Fruit fly (Drosophila melanogaster) whole organism, embryonic: Measurements from ENCODE around the gene Hf.

ENCODE experiments used
- BtbVII ChIP-seq: fragments of 200-800 bp; sonication (Bioruptor generic); optimal IDR thresholded peaks from 3 replicates; lab custom pipeline; 2017; ENCODE audit warnings: missing biosample characterization, mild to moderate bottlenecking, missing genetic modification characterization
- C15 ChIP-seq: fragments of 200-800 bp; sonication (Bioruptor generic); IDR thresholded peaks from 3 replicates; pipeline ENCODE4 v1.3.6; 2022; ENCODE audit warnings: missing biosample characterization, missing genetic modification characterization
- CG10431 ChIP-seq: fragments of 200-800 bp; sonication (Bioruptor generic); optimal IDR thresholded peaks from 3 replicates; lab custom pipeline; 2018; ENCODE audit warnings: missing biosample characterization, mild to moderate bottlenecking, missing genetic modification characterization
- CG12659 ChIP-seq: fragments of 200-800 bp; sonication (Bioruptor generic); optimal IDR thresholded peaks from 3 replicates; lab custom pipeline; 2017; ENCODE audit warnings: mild to moderate bottlenecking, missing biosample characterization, missing genetic modification reagents, missing genetic modification characterization
- CG15011 ChIP-seq: fragments of 200-800 bp; sonication (Bioruptor generic); optimal IDR thresholded peaks from 3 replicates; lab custom pipeline; 2018; ENCODE audit warnings: missing biosample characterization, mild to moderate bottlenecking, missing genetic modification characterization
- CG17328 ChIP-seq: fragments of 200-800 bp; sonication (Bioruptor generic); IDR thresholded peaks from 2 replicates; pipeline ENCODE4 v1.3.6; 2022; ENCODE audit warnings: missing biosample characterization, missing genetic modification characterization
- CG1792 ChIP-seq: fragments of 200-800 bp; sonication (Bioruptor generic); optimal IDR thresholded peaks from 2 replicates; lab custom pipeline; 2016; ENCODE audit warnings: missing biosample characterization, missing genetic modification characterization
- CG18619 ChIP-seq: fragments of 200-800 bp; sonication (Bioruptor generic); optimal IDR thresholded peaks from 3 replicates; lab custom pipeline; 2017; ENCODE audit warnings: missing biosample characterization, mild to moderate bottlenecking, missing genetic modification characterization
- CG2120 ChIP-seq: fragments of 200-800 bp; sonication (Bioruptor generic); optimal IDR thresholded peaks from 3 replicates; lab custom pipeline; 2016; ENCODE audit warnings: missing biosample characterization, missing genetic modification characterization
- CG2129 ChIP-seq: fragments of 200-800 bp; sonication (Bioruptor generic); IDR thresholded peaks from 2 replicates; pipeline ENCODE4 v1.3.6; 2022; ENCODE audit warnings: missing biosample characterization, missing genetic modification characterization; ENCODE audit not compliant: partially characterized antibody
- CG32767 ChIP-seq: fragments of 200-800 bp; sonication (Bioruptor generic); IDR thresholded peaks from 2 replicates; pipeline ENCODE4 v1.3.6; 2022; ENCODE audit warnings: missing biosample characterization, missing genetic modification characterization
- CG33213 ChIP-seq: fragments of 200-800 bp; sonication (Bioruptor generic); optimal IDR thresholded peaks from 3 replicates; lab custom pipeline; 2016; ENCODE audit warnings: missing biosample characterization, missing genetic modification characterization
- CG34376 ChIP-seq: fragments of 200-800 bp; sonication (Bioruptor generic); optimal IDR thresholded peaks from 2 replicates; lab custom pipeline; 2018; ENCODE audit warnings: missing biosample characterization, mild to moderate bottlenecking, missing genetic modification characterization
- CG3995 ChIP-seq: fragments of 200-800 bp; sonication (Bioruptor generic); optimal IDR thresholded peaks from 3 replicates; lab custom pipeline; 2016; ENCODE audit warnings: missing biosample characterization, missing genetic modification characterization
- CG4282 ChIP-seq: fragments of 200-800 bp; sonication (Bioruptor generic); optimal IDR thresholded peaks from 2 replicates; lab custom pipeline; 2016; ENCODE audit warnings: missing biosample characterization, missing genetic modification characterization
- CG5180 ChIP-seq: fragments of 200-800 bp; sonication (Bioruptor generic); optimal IDR thresholded peaks from 3 replicates; lab custom pipeline; 2017; ENCODE audit warnings: missing biosample characterization, missing genetic modification characterization, mild to moderate bottlenecking, moderate library complexity, missing genetic modification reagents
- CG5953 ChIP-seq: fragments of 200-800 bp; sonication (Bioruptor generic); IDR thresholded peaks from 2 replicates; pipeline ENCODE4 v1.3.6; 2022; ENCODE audit warnings: missing biosample characterization, missing genetic modification characterization
- CG6175 ChIP-seq: fragments of 200-800 bp; sonication (Bioruptor generic); IDR thresholded peaks from 3 replicates; pipeline ENCODE4 v1.3.6; 2022; ENCODE audit warnings: missing biosample characterization, missing genetic modification characterization
- CG6272 ChIP-seq: fragments of 200-800 bp; sonication (Bioruptor generic); IDR thresholded peaks from 2 replicates; pipeline ENCODE4 v1.3.6; 2022; ENCODE audit warnings: missing biosample characterization, missing genetic modification characterization
- CG6791 ChIP-seq: fragments of 200-800 bp; sonication (Bioruptor generic); IDR thresholded peaks from 3 replicates; pipeline ENCODE4 v1.3.6; 2022; ENCODE audit warnings: missing biosample characterization, missing genetic modification characterization; ENCODE audit not compliant: partially characterized antibody
- CG7357 ChIP-seq: fragments of 200-800 bp; sonication (Bioruptor generic); IDR thresholded peaks from 3 replicates; pipeline ENCODE4 v1.3.6; 2022; ENCODE audit warnings: missing biosample characterization, missing genetic modification characterization
- CG7987 ChIP-seq: fragments of 200-800 bp; sonication (Bioruptor generic); optimal IDR thresholded peaks from 2 replicates; lab custom pipeline; 2018; ENCODE audit warnings: missing biosample characterization, mild to moderate bottlenecking, missing genetic modification characterization, moderate library complexity
- CG8290 ChIP-seq, 3 experiments: fragments of 200-800 bp; sonication (Bioruptor generic); optimal IDR thresholded peaks; 2 replicates each; lab custom pipeline; 2016 to 2019; ENCODE audit warnings: missing biosample characterization in 3 of 3, missing genetic modification characterization in 3 of 3, mild to moderate bottlenecking in 2 of 3, moderate library complexity in 1 of 3
- CG9437 ChIP-seq: fragments of 200-800 bp; sonication (Bioruptor generic); optimal IDR thresholded peaks from 2 replicates; lab custom pipeline; 2018; ENCODE audit warnings: missing biosample characterization, mild to moderate bottlenecking, missing genetic modification characterization
- Drgx ChIP-seq: fragments of 200-800 bp; sonication (Bioruptor generic); IDR thresholded peaks from 2 replicates; pipeline ENCODE4 v1.3.6; 2022; ENCODE audit warnings: missing biosample characterization, missing genetic modification characterization
- Ets65A ChIP-seq: fragments of 200-800 bp; sonication (Bioruptor generic); peaks from one replicate; lab custom pipeline; 2016; ENCODE audit warnings: missing biosample characterization, missing genetic modification characterization
- Hmx ChIP-seq: fragments of 200-800 bp; sonication (Bioruptor generic); optimal IDR thresholded peaks from 2 replicates; lab custom pipeline; 2016; ENCODE audit warnings: missing biosample characterization, missing genetic modification characterization
- Hr78 ChIP-seq, 2 experiments: fragments of 200-800 bp in 1 of 2; fragments of >200 bp in 1 of 2; sonication (Bioruptor generic) in 1 of 2; optimal IDR thresholded peaks; 2 replicates each; lab custom pipeline; 2017 to 2019; ENCODE audit warnings: missing biosample characterization in 2 of 2, missing genetic modification characterization in 2 of 2, mild to moderate bottlenecking in 1 of 2, moderate library complexity in 1 of 2
- Jarid2 ChIP-seq: fragments of 200-800 bp; sonication (Bioruptor generic); optimal IDR thresholded peaks from 3 replicates; lab custom pipeline; 2017; ENCODE audit warnings: mild to moderate bottlenecking, missing biosample characterization, missing genetic modification reagents, missing genetic modification characterization
- Max ChIP-seq: fragments of 200-800 bp; sonication (Bioruptor generic); optimal IDR thresholded peaks from 2 replicates; lab custom pipeline; 2016; ENCODE audit warnings: missing biosample characterization, mild to moderate bottlenecking, missing genetic modification characterization
- Med ChIP-seq: fragments of 200-800 bp; sonication (Bioruptor generic); peaks from one replicate; lab custom pipeline; 2016; ENCODE audit warnings: missing biosample characterization, missing genetic modification characterization, mild to moderate bottlenecking, inconsistent platforms, moderate library complexity
- Mes4 ChIP-seq: fragments of 200-800 bp; sonication (Bioruptor generic); optimal IDR thresholded peaks from 2 replicates; lab custom pipeline; 2016; ENCODE audit warnings: missing biosample characterization, missing genetic modification characterization
- NFAT ChIP-seq: fragments of 200-800 bp; sonication (Bioruptor generic); IDR thresholded peaks from 2 replicates; pipeline ENCODE4 v1.3.6; 2022; ENCODE audit warnings: missing biosample characterization, missing genetic modification characterization
- PHDP ChIP-seq: fragments of 200-800 bp; sonication (Bioruptor generic); optimal IDR thresholded peaks from 3 replicates; lab custom pipeline; 2018; ENCODE audit warnings: missing biosample characterization, mild to moderate bottlenecking, missing genetic modification characterization, moderate library complexity
- Rfx ChIP-seq: fragments of 200-800 bp; sonication (Bioruptor generic); IDR thresholded peaks from 2 replicates; pipeline ENCODE4 v1.3.6; 2022; ENCODE audit warnings: missing biosample characterization, missing genetic modification characterization
- Sox100B ChIP-seq: fragments of 200-800 bp; sonication (Bioruptor generic); optimal IDR thresholded peaks from 3 replicates; lab custom pipeline; 2018; ENCODE audit warnings: missing biosample characterization, mild to moderate bottlenecking, missing genetic modification characterization
- caup ChIP-seq: fragments of 200-800 bp; sonication (Bioruptor generic); optimal IDR thresholded peaks from 3 replicates; lab custom pipeline; 2017; ENCODE audit warnings: missing biosample characterization, mild to moderate bottlenecking, missing genetic modification characterization, moderate library complexity; ENCODE audit not compliant: severe bottlenecking
- corto ChIP-seq: fragments of 200-800 bp; sonication (Bioruptor generic); optimal IDR thresholded peaks from 2 replicates; lab custom pipeline; 2016; ENCODE audit warnings: missing biosample characterization, mild to moderate bottlenecking, missing genetic modification characterization, moderate library complexity
- dm ChIP-seq: fragments of 200-800 bp; sonication (Bioruptor generic); optimal IDR thresholded peaks from 3 replicates; lab custom pipeline; 2016; ENCODE audit warnings: missing biosample characterization, missing genetic modification characterization
- fd64A ChIP-seq: fragments of 200-800 bp; sonication (Bioruptor generic); optimal IDR thresholded peaks from 3 replicates; lab custom pipeline; 2018; ENCODE audit warnings: missing biosample characterization, mild to moderate bottlenecking, missing genetic modification characterization
- grau ChIP-seq: fragments of 200-800 bp; optimal IDR thresholded peaks from 3 replicates; lab custom pipeline; 2019; ENCODE audit warnings: missing biosample characterization, mild to moderate bottlenecking, missing genetic modification characterization, moderate library complexity
- gt ChIP-seq: fragments of 200-800 bp; sonication (Bioruptor generic); IDR thresholded peaks from 2 replicates; pipeline ENCODE4 v1.3.6; 2022; ENCODE audit warnings: missing biosample characterization, missing genetic modification characterization
- lola ChIP-seq, 3 experiments: fragments of >200 bp in 2 of 3; fragments of 200-800 bp in 1 of 3; sonication (Bioruptor generic) in 1 of 3; optimal IDR thresholded peaks; 2 replicates each; lab custom pipeline; 2017 to 2019; ENCODE audit warnings: missing biosample characterization in 3 of 3, missing genetic modification characterization in 3 of 3, mild to moderate bottlenecking in 1 of 3, moderate library complexity in 1 of 3
- pho ChIP-seq: fragments of 200-800 bp; sonication (Bioruptor generic); optimal IDR thresholded peaks from 2 replicates; lab custom pipeline; 2016; ENCODE audit warnings: missing biosample characterization, missing genetic modification characterization
- so ChIP-seq: fragments of 200-800 bp; sonication (Bioruptor generic); IDR thresholded peaks from 3 replicates; pipeline ENCODE4 v1.3.6; 2022; ENCODE audit warnings: missing biosample characterization, missing genetic modification characterization
- tup ChIP-seq: fragments of 200-800 bp; sonication (Bioruptor generic); optimal IDR thresholded peaks from 2 replicates; lab custom pipeline; 2016; ENCODE audit warnings: missing biosample characterization, mild to moderate bottlenecking, missing genetic modification characterization, moderate library complexity
- unpg ChIP-seq: fragments of 200-800 bp; sonication (Bioruptor generic); optimal IDR thresholded peaks from 3 replicates; lab custom pipeline; 2018; ENCODE audit warnings: missing biosample characterization, mild to moderate bottlenecking, missing genetic modification characterization, moderate library complexity
- vfl ChIP-seq: fragments of 200-800 bp; sonication (Bioruptor generic); optimal IDR thresholded peaks from 2 replicates; lab custom pipeline; 2016; ENCODE audit warnings: missing biosample characterization, missing genetic modification characterization
- zfh1 ChIP-seq: fragments of 200-800 bp; sonication (Bioruptor generic); IDR thresholded peaks from 3 replicates; pipeline ENCODE4 v1.3.6; 2022; ENCODE audit warnings: missing biosample characterization, missing genetic modification characterization

Hf gene

dm6 chr2L:19967390-19967789, at the start of gene Hf:
Hf (minus strand) TSS chr2L:19967685.
- no peak for TF ChIP-seq grau (tag; lab: Kevin White, UChicago)
- peak; percentile 19 for TF ChIP-seq CG34376 (GFP tag; lab: Kevin White, UChicago)

- TF ChIP-seq CG5180 (GFP tag; lab: Kevin White, UChicago): peak; percentile 97
- no peak for TF ChIP-seq CG12659 (GFP tag; lab: Kevin White, UChicago)
- TF ChIP-seq vfl (GFP tag; lab: Kevin White, UChicago): no peak
- TF ChIP-seq Mes4 (GFP tag; lab: Kevin White, UChicago): no peak
- peak; percentile 11 for TF ChIP-seq CG2120 (GFP tag; lab: Kevin White, UChicago)
- peak; percentile 25 for TF ChIP-seq Ets65A (GFP tag; lab: Kevin White, UChicago)
- TF ChIP-seq CG9437 (GFP tag; lab: Kevin White, UChicago): no peak
- no peak for TF ChIP-seq CG10431
- no peak for TF ChIP-seq caup (GFP tag; lab: Kevin White, UChicago)
- TF ChIP-seq fd64A (GFP tag; lab: Kevin White, UChicago): no peak
- peak; percentile 9 for TF ChIP-seq unpg
- no peak for TF ChIP-seq CG17328 (GFP tag; lab: Robert Waterston, UW)
- no peak for TF ChIP-seq pho
- TF ChIP-seq Jarid2 (GFP tag; lab: Kevin White, UChicago): peak; percentile 86
- 0 out of 3 replicates have a peak, but pooled peaks have one; percentile 28 for TF ChIP-seq so (GFP tag; lab: Robert Waterston, UW)
- TF ChIP-seq Med: peak; percentile 10
- no peak for TF ChIP-seq CG7987 (GFP tag; lab: Kevin White, UChicago)
- TF ChIP-seq NFAT: peak; percentile 22; the same call in 1 of the 2 replicates
- TF ChIP-seq gt: no peak
- TF ChIP-seq CG6175 (GFP tag; lab: Robert Waterston, UW): no peak
- peak; percentile 29 for TF ChIP-seq Drgx
- TF ChIP-seq CG5953 (GFP tag; lab: Robert Waterston, UW): 0 out of 2 replicates have a peak, but pooled peaks have one; percentile 8
- TF ChIP-seq CG2129 (GFP tag; lab: Robert Waterston, UW): no peak
- 0 out of 2 replicates have a peak, but pooled peaks have one; percentile 17 for TF ChIP-seq Rfx
- TF ChIP-seq CG6791 (GFP tag; lab: Robert Waterston, UW): 0 out of 3 replicates have a peak, but pooled peaks have one; percentile 32
- TF ChIP-seq Max: no peak
- no peak for TF ChIP-seq CG6272 (GFP tag; lab: Robert Waterston, UW)
- TF ChIP-seq Hmx (GFP tag; lab: Kevin White, UChicago): no peak
- TF ChIP-seq CG15011 (GFP tag; lab: Kevin White, UChicago): no peak
These were observed 49.6 kb upstream of the Hf start, which contains the start of gene CG43861 for dm6 chr2L:20017055-20017454. CG43861 (minus strand) TSS chr2L:20017282.

dm6 chr2L:20016448-20016847, 49.0 kb upstream of the Hf start:
- TF ChIP-seq CG4282 (GFP tag; lab: Kevin White, UChicago) (no peak), C15 (GFP tag; lab: Robert Waterston, UW) (no peak), dm (GFP tag; lab: Kevin White, UChicago) (no peak), Hr78 (GFP tag; optimal IDR thresholded peaks at IDR 0.05; lab: Kevin White, UChicago) (no peak), Sox100B (GFP tag; lab: Kevin White, UChicago) (no peak), CG33213 (GFP tag; lab: Kevin White, UChicago) (no peak), CG8290 (GFP tag; optimal IDR thresholded peaks at IDR 0.05; lab: Kevin White, UChicago) (no peak), CG8290 (tag; optimal IDR thresholded peaks at IDR 0.05; lab: Kevin White, UChicago) (peak in 1 of 2 experiments; percentile 4), corto (GFP tag; lab: Kevin White, UChicago) (no peak), lola (GFP tag; optimal IDR thresholded peaks at IDR 0.05; lab: Kevin White, UChicago) (no peak), PHDP (tag; lab: Kevin White, UChicago) (peak; percentile 20), BtbVII (GFP tag; lab: Kevin White, UChicago) (peak; percentile 19), zfh1 (GFP tag; lab: Robert Waterston, UW) (no peak), CG3995 (GFP tag; lab: Kevin White, UChicago) (no peak), CG7357 (GFP tag; lab: Robert Waterston, UW) (no peak), CG18619 (peak; percentile 15), CG1792 (GFP tag; lab: Kevin White, UChicago) (no peak), CG32767 (GFP tag; lab: Robert Waterston, UW) (no peak), tup (no peak), CG5953 (GFP tag; lab: Robert Waterston, UW) (no peak)
